Worm (Caenorhabditis elegans): ENCODE results near the gene R10H10.4.
A peak's percentile ranks its signal among the peaks of the same experiment; 100 is the strongest.

Gene R10H10.4

ce11 chrIV:10367740-10368246 lies 27.0 kb downstream of the R10H10.4 start, which contains the start of gene pges-2:
TSS of gene pges-2 (minus strand) at chrIV:10367790.
- TF ChIP-seq che-1 (tag; optimal IDR thresholded peaks at IDR 0.05) = no peak
- no peak for TF ChIP-seq mec-3 (tag; optimal IDR thresholded peaks at IDR 0.05; ENCODE audit: borderline replicate concordance)
- no peak for TF ChIP-seq ztf-16 (tag; optimal IDR thresholded peaks at IDR 0.05)
- TF ChIP-seq hlh-6 (tag; optimal IDR thresholded peaks at IDR 0.05) = no peak
- TF ChIP-seq unc-42 (tag; optimal IDR thresholded peaks at IDR 0.05) = no peak
- TF ChIP-seq syd-9 (tag; optimal IDR thresholded peaks at IDR 0.05) = no peak

DNA sequence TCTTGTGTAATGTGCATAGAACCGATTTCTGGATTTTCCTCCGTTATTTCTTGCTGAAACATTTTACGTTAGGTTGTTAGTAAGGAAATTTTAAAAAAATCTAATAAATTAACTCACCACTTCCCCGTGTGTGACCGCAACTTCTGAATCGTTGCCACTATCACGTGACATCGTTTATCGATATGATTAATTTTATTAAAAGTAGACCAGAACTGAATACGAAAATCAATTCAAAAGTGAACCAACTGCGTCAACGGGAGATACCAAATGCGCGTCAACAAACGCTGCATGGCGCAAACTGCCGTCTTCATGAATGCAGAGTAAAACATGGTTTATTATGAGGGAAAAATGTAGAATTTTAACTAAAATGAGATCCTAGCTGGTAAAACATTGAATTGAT lies 28.7 kb downstream of the R10H10.4 start, which contains the start of gene sir-2.1:
TSS of gene sir-2.1 (minus strand) at position 212 of the 400 bp plus-strand sequence.
- TF ChIP-seq unc-42 (tag; optimal IDR thresholded peaks at IDR 0.05) (peak; percentile 0), hlh-30 (tag; optimal IDR thresholded peaks at IDR 0.05; ENCODE audit: insufficient read depth) (peak; percentile 38), elt-4 (tag; optimal IDR thresholded peaks at IDR 0.05) (no peak)

DNA sequence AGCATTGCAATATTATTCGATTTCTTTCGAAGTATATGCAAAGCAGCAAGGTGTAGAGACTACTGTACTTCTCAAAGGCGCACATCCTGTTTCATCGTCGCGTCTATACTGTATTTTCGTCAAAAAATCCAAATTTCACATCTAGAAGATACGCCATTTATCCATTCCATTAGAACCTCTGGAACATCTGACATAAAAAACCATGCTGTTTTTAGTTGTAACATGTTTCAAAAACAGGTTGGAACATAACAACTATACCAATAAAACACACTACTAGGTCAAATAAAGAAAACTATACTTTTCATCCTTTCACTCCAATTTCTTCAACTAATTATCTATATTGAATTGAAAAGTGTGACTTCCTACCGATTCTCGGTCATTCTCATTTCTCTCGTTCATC lies 34.4 kb downstream of the R10H10.4 start, which contains the start of gene ugt-59:
TSS of gene ugt-59 (plus strand) at position 301 of the 400 bp plus-strand sequence.
- TF ChIP-seq ceh-2 (tag; optimal IDR thresholded peaks at IDR 0.05) = no peak
- no peak for TF ChIP-seq unc-55 (GFP tag; optimal IDR thresholded peaks at IDR 0.05)
- no peak for TF ChIP-seq T23F11.4 (GFP tag; optimal IDR thresholded peaks at IDR 0.05)
- no peak for TF ChIP-seq nhr-11 (tag; optimal IDR thresholded peaks at IDR 0.05)
- TF ChIP-seq fkh-6 (tag; optimal IDR thresholded peaks at IDR 0.05) = no peak
- no peak for TF ChIP-seq ceh-19 (GFP tag; optimal IDR thresholded peaks at IDR 0.05)
- no peak for TF ChIP-seq zip-5 (tag; optimal IDR thresholded peaks at IDR 0.05)
- TF ChIP-seq pha-2 (tag; optimal IDR thresholded peaks at IDR 0.05) = no peak

DNA sequence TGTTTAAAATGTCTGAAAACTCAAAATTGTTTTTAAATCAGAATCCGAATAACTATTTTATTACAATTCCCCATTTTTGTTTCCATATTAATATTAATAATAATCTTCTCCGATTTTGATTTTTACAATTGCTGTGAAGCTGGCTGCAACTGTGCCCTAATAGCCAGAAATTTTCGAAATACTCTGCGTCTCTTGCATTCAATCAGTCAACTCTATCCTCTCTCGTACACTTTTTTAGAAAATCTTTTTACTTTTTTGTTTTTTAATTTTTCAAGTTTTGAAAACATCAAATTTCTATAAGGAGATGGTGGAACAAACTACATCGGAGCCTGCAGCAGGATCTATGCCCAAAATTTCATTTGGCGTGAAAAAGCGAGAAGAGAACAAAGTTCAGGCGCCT lies 36.9 kb downstream of the R10H10.4 start, which contains the start of gene gkow-1:
TSS of gene gkow-1 (plus strand) at position 301 of the 400 bp plus-strand sequence.
- no peak for TF ChIP-seq Y22D7AL.16 (tag; optimal IDR thresholded peaks at IDR 0.05)
- no peak for TF ChIP-seq mec-3 (tag; optimal IDR thresholded peaks at IDR 0.05; ENCODE audit: borderline replicate concordance)
- no peak for TF ChIP-seq hlh-15 (tag; optimal IDR thresholded peaks at IDR 0.05)
- TF ChIP-seq ceh-22 (tag; optimal IDR thresholded peaks at IDR 0.05) = no peak
- no peak for TF ChIP-seq C08G9.2 (tag; optimal IDR thresholded peaks at IDR 0.05)
- TF ChIP-seq nfya-1 (tag; optimal IDR thresholded peaks at IDR 0.05) = no peak
- TF ChIP-seq ceh-30 (tag; optimal IDR thresholded peaks at IDR 0.05) = no peak
- no peak for TF ChIP-seq ceh-6 (GFP tag; optimal IDR thresholded peaks at IDR 0.05)

DNA sequence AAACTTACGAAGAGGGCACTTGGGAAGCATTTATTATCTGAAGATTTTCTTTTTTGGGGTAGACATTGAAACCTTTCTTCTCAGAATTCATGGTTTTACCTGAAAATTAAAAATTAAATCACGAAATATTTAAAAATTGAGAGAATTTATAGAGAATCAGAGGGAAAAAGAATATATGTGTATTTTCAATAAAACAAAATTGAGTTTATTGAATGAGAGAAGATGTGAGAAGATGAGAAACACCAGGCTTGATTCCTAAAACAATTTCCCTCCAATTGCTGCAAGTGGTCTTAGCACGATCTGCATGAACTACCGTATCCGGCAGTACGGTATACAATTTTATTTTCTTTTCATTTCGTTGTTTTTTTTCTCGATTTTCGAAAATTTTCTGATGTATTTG lies 37.7 kb downstream of the R10H10.4 start, which contains the start of gene R11A8.1:
TSS of gene R11A8.1 (minus strand) at position 101 of the 400 bp plus-strand sequence.
- TF ChIP-seq odd-2 (tag; optimal IDR thresholded peaks at IDR 0.05) = no peak
- TF ChIP-seq ama-1 (optimal IDR thresholded peaks at IDR 0.05) = no peak
- no peak for TF ChIP-seq K02D7.2 (tag; optimal IDR thresholded peaks at IDR 0.05)
- TF ChIP-seq ceh-34 (tag; optimal IDR thresholded peaks at IDR 0.05) = no peak
- no peak for TF ChIP-seq syd-9 (tag; optimal IDR thresholded peaks at IDR 0.05)
- TF ChIP-seq ttx-3 (tag; optimal IDR thresholded peaks at IDR 0.05) = no peak
- no peak for TF ChIP-seq ets-4 (tag; optimal IDR thresholded peaks at IDR 0.05)
- no peak for TF ChIP-seq F13H6.1 (tag; optimal IDR thresholded peaks at IDR 0.05)
- no peak for TF ChIP-seq ceh-19 (GFP tag; optimal IDR thresholded peaks at IDR 0.05)
- TF ChIP-seq che-1 (tag; optimal IDR thresholded peaks at IDR 0.05) = no peak
- TF ChIP-seq fkh-6 (tag; optimal IDR thresholded peaks at IDR 0.05) = no peak
- no peak for TF ChIP-seq nfya-1 (tag; optimal IDR thresholded peaks at IDR 0.05)

DNA sequence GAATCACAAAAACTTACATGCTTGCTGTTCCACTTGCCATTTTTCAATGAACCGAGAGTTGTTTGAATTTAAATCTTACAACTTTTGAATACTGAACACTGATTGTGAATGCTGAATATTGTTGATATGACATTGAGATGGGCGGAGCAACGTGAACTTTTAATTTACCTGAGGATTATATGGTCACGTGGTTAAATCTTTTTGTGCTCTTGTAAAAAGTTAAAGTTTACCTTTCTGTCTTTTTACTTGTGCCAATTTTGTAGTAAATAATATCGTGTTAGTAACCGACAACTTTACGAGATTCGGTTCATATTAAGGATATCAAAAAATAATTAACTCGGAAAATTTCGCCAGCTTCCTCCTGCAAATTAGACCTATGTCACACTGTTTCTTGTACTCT lies 42.5 kb downstream of the R10H10.4 start, which contains the start of gene Y43C5B.2:
TSS of gene Y43C5B.2 (minus strand) at position 101 of the 400 bp plus-strand sequence.
- TF ChIP-seq ceh-31 (tag; optimal IDR thresholded peaks at IDR 0.05) = no peak
- TF ChIP-seq syd-9 (tag; optimal IDR thresholded peaks at IDR 0.05) = no peak
- no peak for TF ChIP-seq pag-3 (tag; optimal IDR thresholded peaks at IDR 0.05; ENCODE audit: borderline replicate concordance)
- no peak for TF ChIP-seq hlh-15 (tag; optimal IDR thresholded peaks at IDR 0.05)
- no peak for TF ChIP-seq ceh-14 (tag; optimal IDR thresholded peaks at IDR 0.05)
- TF ChIP-seq ama-1 (optimal IDR thresholded peaks at IDR 0.05) = no peak
- TF ChIP-seq pha-2 (tag; optimal IDR thresholded peaks at IDR 0.05) = no peak
